Fruit fly (Drosophila melanogaster): Measurements from ENCODE around the gene Naa15-16.

Naa15-16 gene

DNA sequence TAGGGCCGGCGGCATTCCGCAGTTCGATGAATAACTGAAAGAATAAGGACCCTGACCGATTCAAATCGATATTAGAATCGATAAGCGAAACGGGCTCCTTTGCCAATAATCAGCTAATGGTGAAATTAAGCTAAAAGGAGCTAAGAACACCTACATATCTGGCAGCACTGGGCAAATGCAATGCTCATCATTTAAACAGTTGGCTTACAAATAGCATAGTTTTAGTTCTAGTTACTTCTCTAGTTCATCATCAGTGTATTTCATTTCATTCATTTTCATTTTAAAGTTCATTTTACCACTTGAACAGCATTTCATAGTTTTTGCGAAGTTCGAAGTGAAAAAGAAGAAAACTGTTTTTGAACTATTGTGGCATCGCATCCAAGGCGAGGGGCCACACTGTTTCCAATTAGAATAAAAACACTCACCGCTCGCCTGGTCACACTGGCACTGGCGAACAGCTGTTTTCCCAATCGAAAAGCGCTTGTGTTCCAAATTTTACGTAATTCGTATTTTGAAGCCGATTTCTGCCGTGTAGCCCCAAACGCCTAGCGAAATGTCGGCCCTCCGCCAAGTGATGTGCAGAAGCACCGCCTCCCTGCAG is 12.3 kb downstream of the Naa15-16 start, which contains the start of the genes pcm and ND-18 (continued):
- TF ChIP-seq CG11085 (GFP tag; IDR thresholded peaks at IDR 0.05) (no peak), gro (GFP tag; optimal IDR thresholded peaks at IDR 0.05) (no peak), NfI (GFP tag; optimal IDR thresholded peaks at IDR 0.05) (no peak), Ptx1 (GFP tag; IDR thresholded peaks at IDR 0.05) (no peak), Side (GFP tag; optimal IDR thresholded peaks at IDR 0.05) (no peak), CG17186 (GFP tag; optimal IDR thresholded peaks at IDR 0.05) (peak; percentile 41), CG2116 (GFP tag; optimal IDR thresholded peaks at IDR 0.05) (peak; percentile 66), Optix (GFP tag; IDR thresholded peaks at IDR 0.05) (no peak), CG31365 (tag; optimal IDR thresholded peaks at IDR 0.05) (no peak), exex (tag; optimal IDR thresholded peaks at IDR 0.05) (no peak), cad (GFP tag; optimal IDR thresholded peaks at IDR 0.05) (no peak), Elba2 (GFP tag; optimal IDR thresholded peaks at IDR 0.05) (peak; percentile 60), zfh2 (GFP tag; optimal IDR thresholded peaks at IDR 0.05) (no peak), Bteb2 (GFP tag; optimal IDR thresholded peaks at IDR 0.05) (no peak), CG4424 (GFP tag; optimal IDR thresholded peaks at IDR 0.05) (no peak), CG32767 (GFP tag; IDR thresholded peaks at IDR 0.05) (no peak), Dbx (GFP tag; IDR thresholded peaks at IDR 0.05) (no peak), vvl (GFP tag; IDR thresholded peaks at IDR 0.05) (no peak; the same call in 1 of the 2 replicates), CG1832 (GFP tag; optimal IDR thresholded peaks at IDR 0.05) (no peak), Aef1 (GFP tag; IDR thresholded peaks at IDR 0.05) (no peak), dm (GFP tag; optimal IDR thresholded peaks at IDR 0.05) (peak; percentile 27), CG8765 (GFP tag; IDR thresholded peaks at IDR 0.05) (no peak), CG7357 (GFP tag; IDR thresholded peaks at IDR 0.05) (no peak), ash1 (GFP tag; optimal IDR thresholded peaks at IDR 0.05) (no peak), ind (GFP tag; optimal IDR thresholded peaks at IDR 0.05) (no peak), rib (GFP tag; IDR thresholded peaks at IDR 0.05) (no peak), dati (GFP tag; IDR thresholded peaks at IDR 0.05) (no peak), unpg (GFP tag; optimal IDR thresholded peaks at IDR 0.05) (no peak), amos (GFP tag; IDR thresholded peaks at IDR 0.05; ENCODE audit: partially characterized antibody) (peak; percentile 18), MBD-R2 (GFP tag; IDR thresholded peaks at IDR 0.05) (peak; percentile 79), sens (GFP tag) (peak; percentile 76), CG11398 (GFP tag; optimal IDR thresholded peaks at IDR 0.05) (no peak), CG8388 (GFP tag; optimal IDR thresholded peaks at IDR 0.05) (no peak), CG3281 (GFP tag; optimal IDR thresholded peaks at IDR 0.05) (no peak), row (GFP tag; IDR thresholded peaks at IDR 0.05) (no peak), dan (GFP tag; IDR thresholded peaks at IDR 0.05) (no peak), B-H2 (GFP tag; optimal IDR thresholded peaks at IDR 0.05) (no peak), Sox100B (GFP tag; optimal IDR thresholded peaks at IDR 0.05) (no peak), CG16815 (GFP tag; optimal IDR thresholded peaks at IDR 0.05) (no peak), CG12391 (tag; optimal IDR thresholded peaks at IDR 0.05) (peak; percentile 25), abd-A (tag; optimal IDR thresholded peaks at IDR 0.05) (no peak), sim (GFP tag; IDR thresholded peaks at IDR 0.05) (no peak), CG17568 (GFP tag; optimal IDR thresholded peaks at IDR 0.05) (no peak), Ravus (GFP tag; IDR thresholded peaks at IDR 0.05) (no peak), CG14860 (GFP tag; IDR thresholded peaks at IDR 0.05; ENCODE audit: partially characterized antibody) (no peak), scrt (GFP tag; optimal IDR thresholded peaks at IDR 0.05) (no peak), Deaf1 (tag; optimal IDR thresholded peaks at IDR 0.05) (no peak), CG14710 (tag; optimal IDR thresholded peaks at IDR 0.05) (peak; percentile 99), CG10654 (GFP tag; optimal IDR thresholded peaks at IDR 0.05) (no peak), ewg (GFP tag; optimal IDR thresholded peaks at IDR 0.05) (no peak), CG8478 (optimal IDR thresholded peaks at IDR 0.05) (no peak), CG11560 (tag; IDR thresholded peaks at IDR 0.05) (no peak), z (GFP tag; IDR thresholded peaks at IDR 0.05) (no peak)

All from whole organism, embryonic.